Worm (Caenorhabditis elegans) whole organism, L4/young adult: ENCODE results near the gene R10E11.5.

Experiments
- W03F9.2 ChIP-seq: fragments of 150-350 bp; optimal IDR thresholded peaks from 2 replicates; lab custom pipeline; 2014; ENCODE audit warnings: missing biosample characterization, missing genetic modification characterization
- dao-5 ChIP-seq: sonication (generic microtip); optimal IDR thresholded peaks from 2 replicates; lab custom pipeline; 2016; ENCODE audit warnings: missing genotype, missing genetic modification characterization, moderate library complexity, missing compliant biosample characterization
- him-1 ChIP-seq: sonication (generic microtip); optimal IDR thresholded peaks from 2 replicates; lab custom pipeline; 2016; ENCODE audit warnings: missing genotype, missing genetic modification reagents, missing genetic modification characterization, missing compliant biosample characterization

DNA sequence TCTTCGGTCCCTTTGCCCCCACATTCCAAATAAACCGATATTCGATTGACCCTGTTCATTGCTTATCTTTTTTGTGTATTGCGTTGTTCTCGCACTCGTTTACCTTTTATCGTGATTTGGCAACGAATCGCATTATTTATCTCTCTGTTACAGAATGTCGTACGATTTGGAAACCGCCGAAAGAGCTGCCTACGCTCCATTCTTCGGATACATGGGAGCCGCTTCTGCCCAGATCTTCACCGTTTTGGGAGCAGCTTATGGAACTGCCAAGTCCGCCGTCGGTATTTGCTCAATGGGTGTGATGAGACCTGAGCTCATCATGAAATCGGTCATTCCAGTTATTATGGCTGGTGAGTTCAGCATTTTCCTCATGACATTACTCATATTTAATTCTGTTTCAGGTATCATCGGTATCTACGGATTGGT is 7.4 kb downstream of the R10E11.5 start, which contains the start of gene vha-2:
- no peak for TF ChIP-seq him-1 (tag; lab: Kevin White, UChicago)
- no peak for TF ChIP-seq dao-5
- TF ChIP-seq W03F9.2 = no peak
